Worm (Caenorhabditis elegans): ENCODE measurements around the gene col-172.

- TF ChIP-seq flt-1 (GFP tag; IDR thresholded peaks at IDR 0.05) = no peak
- TF ChIP-seq cog-1 (tag; optimal IDR thresholded peaks at IDR 0.05) = no peak
- TF ChIP-seq klf-2 (GFP tag; conservative IDR thresholded peaks at IDR 0.05) = no peak
- TF ChIP-seq ref-1 (GFP tag; conservative IDR thresholded peaks at IDR 0.05) = no peak
These were observed 34.7 kb upstream of the col-172 start for ce11 chrX:6637933-6638332.
